Worm (Caenorhabditis elegans): ENCODE data around the gene Y38C1BA.1.

Gene Y38C1BA.1

DNA sequence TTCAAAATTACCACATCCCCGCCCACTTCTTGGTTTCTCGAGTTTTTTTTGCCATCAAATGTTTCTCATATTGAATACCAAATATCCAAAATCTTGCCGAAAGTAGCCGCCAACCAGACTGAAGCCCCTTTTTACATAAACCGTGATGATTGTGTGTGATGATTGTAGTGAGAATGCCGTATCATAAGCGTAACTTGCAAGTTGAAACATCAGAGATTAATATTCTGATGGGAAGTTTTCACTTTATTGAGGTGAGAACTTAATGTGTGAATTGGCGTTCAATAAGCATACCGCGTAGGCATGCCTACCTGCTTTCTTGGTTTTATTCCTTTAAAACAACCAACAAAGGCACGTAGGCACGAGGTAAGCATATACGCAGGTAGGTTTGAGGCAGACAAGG, 17.8 kb upstream of the Y38C1BA.1 start, which contains the start of gene Y38C1BA.4:
Gene Y38C1BA.4 (plus strand): TSS at position 301 of the 400 bp plus-strand sequence.
- no peak for TF ChIP-seq hlh-6 (tag; optimal IDR thresholded peaks at IDR 0.05)
- TF ChIP-seq syd-9 (tag; optimal IDR thresholded peaks at IDR 0.05) = no peak
- TF ChIP-seq ama-1 (optimal IDR thresholded peaks at IDR 0.05) = no peak
- TF ChIP-seq ref-2 (tag; optimal IDR thresholded peaks at IDR 0.05) = no peak
- TF ChIP-seq hlh-13 (GFP tag; optimal IDR thresholded peaks at IDR 0.05) = no peak

DNA sequence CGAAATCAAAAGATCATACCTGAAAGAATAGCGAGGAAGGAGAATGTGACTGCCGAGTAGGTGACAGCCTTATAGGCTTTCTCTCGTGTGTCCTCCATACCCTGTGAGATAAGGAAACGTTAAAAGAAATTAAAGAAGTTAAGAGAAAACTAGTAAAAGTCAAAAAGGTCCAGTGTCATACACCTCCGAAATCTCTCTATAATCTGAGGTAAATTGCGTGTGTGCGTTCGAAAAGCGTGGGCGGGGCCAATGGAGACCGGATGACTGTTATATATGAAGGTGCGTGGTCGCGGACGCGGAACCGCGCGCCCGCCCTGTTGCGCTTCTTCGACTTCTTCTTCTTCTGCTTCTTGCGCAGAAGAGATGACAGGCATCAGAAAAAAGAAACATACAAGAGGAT, 16.4 kb upstream of the Y38C1BA.1 start, which contains the start of gene col-109:
Gene col-109 (minus strand): TSS at position 101 of the 400 bp plus-strand sequence.
- no peak for TF ChIP-seq hlh-8 (tag; optimal IDR thresholded peaks at IDR 0.05)
- TF ChIP-seq ets-4 (tag; optimal IDR thresholded peaks at IDR 0.05) = no peak
- no peak for TF ChIP-seq sox-2 (GFP tag; IDR thresholded peaks at IDR 0.05)
- no peak for TF ChIP-seq sox-4 (tag; optimal IDR thresholded peaks at IDR 0.05)
- TF ChIP-seq mec-3 (tag; optimal IDR thresholded peaks at IDR 0.05; ENCODE audit: borderline replicate concordance) = no peak

DNA sequence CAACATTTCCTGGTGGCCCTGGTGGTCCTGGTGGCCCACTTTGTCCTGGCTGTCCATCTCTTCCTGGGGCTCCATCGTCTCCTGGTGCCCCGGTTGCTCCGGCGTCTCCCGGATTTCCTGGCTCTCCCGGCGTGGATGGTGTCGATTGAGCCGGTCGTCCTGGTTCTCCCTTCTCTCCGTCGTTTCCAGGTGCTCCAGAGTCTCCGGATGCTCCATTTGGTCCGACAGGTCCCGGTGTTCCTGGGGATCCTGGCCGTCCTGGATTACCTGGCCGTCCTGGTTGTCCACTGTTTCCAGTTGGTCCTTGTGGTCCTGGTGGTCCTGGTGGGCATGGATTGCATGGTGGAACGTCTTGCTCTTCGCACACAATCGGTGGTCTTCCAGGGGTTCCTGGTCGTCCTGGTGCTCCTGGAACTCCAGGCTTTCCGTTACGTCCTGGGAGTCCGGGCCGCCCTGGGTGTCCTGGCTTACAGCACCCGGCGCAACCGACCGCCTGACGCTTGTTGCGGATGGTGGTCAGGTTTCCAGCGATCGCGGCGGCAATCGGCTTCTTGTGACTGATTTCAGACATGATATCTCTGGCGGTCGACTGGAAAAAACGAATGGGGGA, 14.8 kb upstream of the Y38C1BA.1 start:
- TF ChIP-seq fkh-6 (tag; optimal IDR thresholded peaks at IDR 0.05) (no peak), nfya-1 (tag; optimal IDR thresholded peaks at IDR 0.05) (no peak), rnt-1 (tag; optimal IDR thresholded peaks at IDR 0.05) (no peak), hlh-30 (tag; optimal IDR thresholded peaks at IDR 0.05; ENCODE audit: insufficient read depth) (no peak), pat-9 (tag; optimal IDR thresholded peaks at IDR 0.05) (no peak), ets-4 (tag; optimal IDR thresholded peaks at IDR 0.05) (no peak), hlh-13 (GFP tag; optimal IDR thresholded peaks at IDR 0.05) (no peak), ref-2 (tag; optimal IDR thresholded peaks at IDR 0.05) (no peak)

DNA sequence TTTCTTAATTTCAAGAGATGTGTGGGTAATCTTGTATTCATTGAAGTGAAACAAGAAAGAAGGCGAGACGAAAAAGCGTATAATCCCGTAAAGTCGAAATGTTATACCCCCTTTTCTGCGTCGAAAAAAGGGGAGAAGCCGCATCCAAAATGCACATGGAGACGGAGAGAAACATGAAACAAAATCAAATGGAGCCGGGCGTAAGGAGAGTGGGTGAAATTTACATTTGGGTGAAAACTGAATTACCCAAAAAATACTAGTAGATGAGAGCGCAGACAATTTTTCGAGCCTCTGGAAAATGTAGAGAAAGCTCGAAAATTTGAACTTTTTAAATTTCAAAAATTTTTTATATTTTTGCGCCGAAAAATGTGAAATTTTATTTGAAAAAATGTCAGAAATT, 12.5 kb upstream of the Y38C1BA.1 start:
- TF ChIP-seq unc-42 (tag; optimal IDR thresholded peaks at IDR 0.05) (peak; percentile 73), hlh-8 (tag; optimal IDR thresholded peaks at IDR 0.05) (no peak), ceh-14 (tag; optimal IDR thresholded peaks at IDR 0.05) (no peak), ceh-31 (tag; optimal IDR thresholded peaks at IDR 0.05) (peak; percentile 11), sdc-2 (tag; optimal IDR thresholded peaks at IDR 0.05) (no peak), ceh-2 (tag; optimal IDR thresholded peaks at IDR 0.05) (no peak), ceh-6 (GFP tag; optimal IDR thresholded peaks at IDR 0.05) (no peak), dve-1 (tag; optimal IDR thresholded peaks at IDR 0.05) (no peak), fkh-10 (GFP tag; optimal IDR thresholded peaks at IDR 0.05) (no peak), ceh-9 (tag; optimal IDR thresholded peaks at IDR 0.05) (no peak), dmd-4 (tag; optimal IDR thresholded peaks at IDR 0.05; ENCODE audit: borderline replicate concordance) (no peak), ceh-30 (tag; optimal IDR thresholded peaks at IDR 0.05) (no peak)

DNA sequence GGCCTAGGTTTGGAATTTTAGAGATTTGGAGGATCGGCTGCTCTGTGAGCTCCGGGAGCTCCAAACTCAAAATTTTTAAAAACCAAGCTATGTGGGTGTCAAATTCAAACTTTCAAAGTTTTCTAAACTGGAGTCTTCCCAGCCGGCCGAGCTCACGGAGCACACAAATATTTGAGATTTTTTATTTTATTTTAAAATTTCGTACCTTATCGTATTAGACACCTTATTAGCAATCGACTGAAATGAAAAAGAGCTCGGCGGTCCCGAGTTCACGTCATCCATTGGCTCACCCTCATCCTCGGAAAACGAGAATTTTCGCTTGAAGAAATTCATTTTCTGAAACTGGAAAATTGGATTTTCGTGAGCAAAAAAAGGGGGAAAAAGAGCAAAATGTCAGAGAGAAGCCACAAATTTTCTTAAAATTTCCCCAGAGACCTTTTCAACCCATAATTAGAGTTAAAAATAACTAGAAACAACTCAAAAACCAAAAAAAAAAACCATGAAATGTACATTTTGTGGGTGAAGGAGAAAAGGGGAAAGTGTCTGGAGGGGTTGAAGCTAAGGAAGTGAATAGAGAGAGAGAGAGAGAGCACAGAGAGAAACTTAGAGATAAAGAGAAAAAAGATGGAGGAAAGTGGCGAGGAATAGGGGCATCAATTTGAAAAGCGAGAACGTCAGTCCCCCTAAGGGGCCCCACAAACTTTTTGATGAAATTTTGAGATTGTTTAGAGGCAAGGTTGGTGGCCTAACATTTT, 11.2 kb upstream of the Y38C1BA.1 start, which contains the start of gene snn-1:
Gene snn-1 (minus strand): TSS at position 355 of the 755 bp plus-strand sequence.
- TF ChIP-seq ceh-22 (tag; optimal IDR thresholded peaks at IDR 0.05) (no peak), gmeb-2 (tag; optimal IDR thresholded peaks at IDR 0.05) (no peak), tbx-2 (tag; optimal IDR thresholded peaks at IDR 0.05) (peak; percentile 17), pha-2 (tag; optimal IDR thresholded peaks at IDR 0.05) (no peak), lin-11 (tag; optimal IDR thresholded peaks at IDR 0.05) (no peak), pha-4 (tag; optimal IDR thresholded peaks at IDR 0.05) (no peak), ceh-45 (GFP tag; IDR thresholded peaks at IDR 0.05) (no peak), hlh-30 (tag; optimal IDR thresholded peaks at IDR 0.05; ENCODE audit: insufficient read depth) (no peak), sox-2 (GFP tag; IDR thresholded peaks at IDR 0.05) (no peak), dve-1 (tag; optimal IDR thresholded peaks at IDR 0.05) (no peak), hlh-8 (tag; optimal IDR thresholded peaks at IDR 0.05) (no peak), pag-3 (tag; optimal IDR thresholded peaks at IDR 0.05; ENCODE audit: borderline replicate concordance) (no peak), ceh-18 (tag; optimal IDR thresholded peaks at IDR 0.05) (no peak), fkh-6 (tag; optimal IDR thresholded peaks at IDR 0.05) (no peak), unc-42 (tag; optimal IDR thresholded peaks at IDR 0.05) (peak; percentile 32), C38D4.7 (GFP tag; optimal IDR thresholded peaks at IDR 0.05) (no peak), unc-55 (GFP tag; optimal IDR thresholded peaks at IDR 0.05) (no peak), C08G9.2 (tag; optimal IDR thresholded peaks at IDR 0.05) (no peak)
